Fruit fly (Drosophila melanogaster) whole organism, prepupa: Measurements from ENCODE around the gene PIG-S.
A peak's percentile ranks its signal among the peaks of the same experiment; 100 is the strongest.

ENCODE experiments used
- Blimp-1 ChIP-seq: fragments of 200-800 bp; sonication (Bioruptor generic); optimal IDR thresholded peaks from 3 replicates; lab custom pipeline; 2017; ENCODE audit warnings: missing biosample characterization, missing genetic modification characterization, mild to moderate bottlenecking, moderate library complexity, missing genetic modification reagents
- CG10631 ChIP-seq: fragments of 200-800 bp; sonication (Bioruptor generic); optimal IDR thresholded peaks from 2 replicates; lab custom pipeline; 2016; ENCODE audit warnings: missing biosample characterization, missing genetic modification characterization
- CG10669 ChIP-seq: fragments of 200-800 bp; sonication (Bioruptor generic); optimal IDR thresholded peaks from 3 replicates; lab custom pipeline; 2018; ENCODE audit warnings: missing biosample characterization, mild to moderate bottlenecking, missing genetic modification characterization, moderate library complexity
- CG11762 ChIP-seq: fragments of 200-800 bp; sonication (Bioruptor generic); optimal IDR thresholded peaks from 3 replicates; lab custom pipeline; 2016; ENCODE audit warnings: missing biosample characterization, missing genetic modification characterization; ENCODE audit not compliant: insufficient read depth
- CG11902 ChIP-seq: fragments of 200-800 bp; sonication (Bioruptor generic); optimal IDR thresholded peaks from 3 replicates; lab custom pipeline; 2016; ENCODE audit warnings: missing biosample characterization, missing genetic modification characterization
- CG15336 ChIP-seq: fragments of 200-800 bp; sonication (Bioruptor generic); IDR thresholded peaks from 2 replicates; pipeline ENCODE4 v1.3.6; 2022; ENCODE audit warnings: missing biosample characterization, missing genetic modification characterization
- CG1621 ChIP-seq: fragments of 200-800 bp; sonication (Bioruptor generic); optimal IDR thresholded peaks from 3 replicates; lab custom pipeline; 2018; ENCODE audit warnings: missing biosample characterization, mild to moderate bottlenecking, missing genetic modification characterization
- CG16779 ChIP-seq: fragments of 200-800 bp; sonication (Bioruptor generic); optimal IDR thresholded peaks from 3 replicates; lab custom pipeline; 2017; ENCODE audit warnings: missing biosample characterization, mild to moderate bottlenecking, missing genetic modification characterization
- CG3032 ChIP-seq: fragments of 200-800 bp; optimal IDR thresholded peaks from 2 replicates; lab custom pipeline; 2019; ENCODE audit warnings: missing biosample characterization, mild to moderate bottlenecking, missing genetic modification characterization, moderate library complexity
- CG31627 ChIP-seq: fragments of 200-800 bp; sonication (Bioruptor generic); optimal IDR thresholded peaks from 3 replicates; lab custom pipeline; 2016; ENCODE audit warnings: missing biosample characterization, missing genetic modification characterization
- CG32006 ChIP-seq: fragments of 200-800 bp; sonication (Bioruptor generic); optimal IDR thresholded peaks from 3 replicates; lab custom pipeline; 2017; ENCODE audit warnings: missing biosample characterization, mild to moderate bottlenecking, missing genetic modification characterization
- CG34406 ChIP-seq: fragments of 200-800 bp; sonication (Bioruptor generic); optimal IDR thresholded peaks from 3 replicates; lab custom pipeline; 2016; ENCODE audit warnings: missing biosample characterization, missing genetic modification characterization
- CG3919 ChIP-seq: fragments of 200-800 bp; sonication (Bioruptor generic); optimal IDR thresholded peaks from 3 replicates; lab custom pipeline; 2016; ENCODE audit warnings: missing biosample characterization, missing genetic modification characterization
- CG4318 ChIP-seq: fragments of 200-800 bp; sonication (Bioruptor generic); optimal IDR thresholded peaks from 3 replicates; lab custom pipeline; 2017; ENCODE audit warnings: missing biosample characterization, mild to moderate bottlenecking, missing genetic modification characterization
- CG6163 ChIP-seq: fragments of 200-800 bp; sonication (Bioruptor generic); IDR thresholded peaks from 3 replicates; pipeline ENCODE4 v1.3.6; 2022; ENCODE audit warnings: missing biosample characterization, missing genetic modification characterization
- CG6276 ChIP-seq: fragments of 200-800 bp; sonication (Bioruptor generic); optimal IDR thresholded peaks from 2 replicates; lab custom pipeline; 2017; ENCODE audit warnings: missing biosample characterization, mild to moderate bottlenecking, missing genetic modification characterization
- CG6792 ChIP-seq: fragments of 200-800 bp; sonication (Bioruptor generic); optimal IDR thresholded peaks from 3 replicates; lab custom pipeline; 2016; ENCODE audit warnings: missing biosample characterization, missing genetic modification characterization
- CG6854 ChIP-seq: fragments of 200-800 bp; sonication (Bioruptor generic); optimal IDR thresholded peaks from 2 replicates; lab custom pipeline; 2017; ENCODE audit warnings: missing biosample characterization, mild to moderate bottlenecking, missing genetic modification characterization
- CG7368 ChIP-seq: fragments of 200-800 bp; sonication (Bioruptor generic); optimal IDR thresholded peaks from 3 replicates; lab custom pipeline; 2016; ENCODE audit warnings: missing biosample characterization, missing genetic modification characterization
- CG8119 ChIP-seq: fragments of 200-800 bp; sonication (Bioruptor generic); IDR thresholded peaks from 3 replicates; pipeline ENCODE4 v1.3.6; 2022; ENCODE audit warnings: missing biosample characterization, missing genetic modification characterization
- CG8319 ChIP-seq: fragments of 200-800 bp; sonication (Bioruptor generic); optimal IDR thresholded peaks from 3 replicates; lab custom pipeline; 2016; ENCODE audit warnings: missing biosample characterization, missing genetic modification characterization
- CG8632 ChIP-seq: fragments of 200-800 bp; sonication (Bioruptor generic); optimal IDR thresholded peaks from 3 replicates; lab custom pipeline; 2016; ENCODE audit warnings: missing biosample characterization, missing genetic modification characterization
- CG9139 ChIP-seq: fragments of 200-800 bp; sonication (Bioruptor generic); optimal IDR thresholded peaks from 3 replicates; lab custom pipeline; 2017; ENCODE audit warnings: missing biosample characterization, mild to moderate bottlenecking, missing genetic modification characterization
- Eip75B ChIP-seq: fragments of 200-800 bp; sonication (Bioruptor generic); optimal IDR thresholded peaks from 3 replicates; lab custom pipeline; 2016; ENCODE audit warnings: missing biosample characterization, missing genetic modification characterization
- Eip78C ChIP-seq: fragments of 200-800 bp; sonication (Bioruptor generic); peaks from one replicate; lab custom pipeline; 2016; ENCODE audit warnings: missing biosample characterization, missing genetic modification characterization
- Ets96B ChIP-seq: fragments of 200-800 bp; optimal IDR thresholded peaks from 2 replicates; lab custom pipeline; 2019; ENCODE audit warnings: missing biosample characterization, mild to moderate bottlenecking, missing genetic modification characterization, moderate library complexity
- Gug ChIP-seq: fragments of 200-800 bp; sonication (Bioruptor generic); IDR thresholded peaks from 2 replicates; pipeline ENCODE4 v1.3.6; 2022; ENCODE audit warnings: missing biosample characterization, missing genetic modification characterization
- Hr38 ChIP-seq: sonication (Bioruptor generic); optimal IDR thresholded peaks from 2 replicates; lab custom pipeline; 2016; ENCODE audit warnings: missing biosample characterization, missing genetic modification characterization
- Hr4 ChIP-seq: fragments of 200-800 bp; sonication (Bioruptor generic); optimal IDR thresholded peaks from 3 replicates; lab custom pipeline; 2016; ENCODE audit warnings: missing biosample characterization, missing genetic modification characterization
- Lpt ChIP-seq: fragments of 200-800 bp; sonication (Bioruptor generic); optimal IDR thresholded peaks from 3 replicates; lab custom pipeline; 2016; ENCODE audit warnings: missing biosample characterization, missing genetic modification characterization
- Met ChIP-seq: fragments of 200-800 bp; sonication (Bioruptor generic); optimal IDR thresholded peaks from 3 replicates; lab custom pipeline; 2016; ENCODE audit warnings: missing biosample characterization, missing genetic modification characterization
- OdsH ChIP-seq: fragments of 200-800 bp; sonication (Bioruptor generic); optimal IDR thresholded peaks from 3 replicates; lab custom pipeline; 2016; ENCODE audit warnings: missing biosample characterization, missing genetic modification characterization
- Smox ChIP-seq: fragments of 200-800 bp; sonication (Bioruptor generic); optimal IDR thresholded peaks from 3 replicates; lab custom pipeline; 2016; ENCODE audit warnings: missing biosample characterization, missing genetic modification characterization
- Sox15 ChIP-seq: fragments of 200-800 bp; sonication (Bioruptor generic); optimal IDR thresholded peaks from 3 replicates; lab custom pipeline; 2016; ENCODE audit warnings: missing biosample characterization, missing genetic modification characterization
- achi ChIP-seq: fragments of 200-800 bp; sonication (Bioruptor generic); optimal IDR thresholded peaks from 3 replicates; lab custom pipeline; 2016; ENCODE audit warnings: missing biosample characterization, missing genetic modification characterization
- acj6 ChIP-seq: fragments of 200-800 bp; sonication (Bioruptor generic); optimal IDR thresholded peaks from 3 replicates; lab custom pipeline; 2016; ENCODE audit warnings: missing biosample characterization, missing genetic modification characterization
- cyc ChIP-seq: fragments of 200-800 bp; sonication (Bioruptor generic); optimal IDR thresholded peaks from 3 replicates; lab custom pipeline; 2016; ENCODE audit warnings: missing biosample characterization, missing genetic modification characterization
- dac ChIP-seq: fragments of 200-800 bp; sonication (Bioruptor generic); optimal IDR thresholded peaks from 2 replicates; lab custom pipeline; 2017; ENCODE audit warnings: missing biosample characterization, mild to moderate bottlenecking, missing genetic modification characterization
- eg ChIP-seq: fragments of 200-800 bp; sonication (Bioruptor generic); IDR thresholded peaks from 3 replicates; pipeline ENCODE4 v1.3.6; 2022; ENCODE audit warnings: missing biosample characterization, missing genetic modification characterization
- fd59A ChIP-seq: fragments of 200-800 bp; sonication (Bioruptor generic); optimal IDR thresholded peaks from 2 replicates; lab custom pipeline; 2017; ENCODE audit warnings: missing biosample characterization, mild to moderate bottlenecking, missing genetic modification characterization, missing genetic modification reagents
- fd85E ChIP-seq: fragments of 200-800 bp; sonication (Bioruptor generic); optimal IDR thresholded peaks from 3 replicates; lab custom pipeline; 2016; ENCODE audit warnings: missing biosample characterization, missing genetic modification characterization
- fkh ChIP-seq: fragments of 200-800 bp; sonication (Bioruptor generic); optimal IDR thresholded peaks from 3 replicates; lab custom pipeline; 2017; ENCODE audit warnings: missing biosample characterization, mild to moderate bottlenecking, missing genetic modification characterization, moderate library complexity
- net ChIP-seq: fragments of 200-800 bp; sonication (Bioruptor generic); optimal IDR thresholded peaks from 3 replicates; lab custom pipeline; 2016; ENCODE audit warnings: missing biosample characterization, missing genetic modification characterization
- pdm3 ChIP-seq: fragments of 200-800 bp; sonication (Bioruptor generic); optimal IDR thresholded peaks from 3 replicates; lab custom pipeline; 2016; ENCODE audit warnings: missing biosample characterization, missing genetic modification characterization
- salr ChIP-seq, 2 experiments: fragments of 200-800 bp; sonication (Bioruptor generic); optimal IDR thresholded peaks; 3 replicates each; lab custom pipeline; 2016 to 2018; ENCODE audit warnings: missing biosample characterization in 2 of 2, missing genetic modification characterization in 2 of 2, mild to moderate bottlenecking in 1 of 2
- spab ChIP-seq: fragments of 200-800 bp; sonication (Bioruptor generic); optimal IDR thresholded peaks from 2 replicates; lab custom pipeline; 2017; ENCODE audit warnings: missing biosample characterization, mild to moderate bottlenecking, missing genetic modification characterization, missing genetic modification reagents
- ss ChIP-seq, 2 experiments: fragments of 200-800 bp; sonication (Bioruptor generic); optimal IDR thresholded peaks; 2 replicates in 1 of 2; 3 replicates in 1 of 2; lab custom pipeline; 2017 to 2018; ENCODE audit warnings: mild to moderate bottlenecking in 2 of 2, missing biosample characterization in 2 of 2, missing genetic modification characterization in 2 of 2, moderate library complexity in 1 of 2
- svp ChIP-seq: fragments of 200-800 bp; sonication (Bioruptor generic); peaks from one replicate; lab custom pipeline; 2016; ENCODE audit warnings: missing biosample characterization, missing genetic modification characterization
- vri ChIP-seq: fragments of 200-800 bp; sonication (Bioruptor generic); optimal IDR thresholded peaks from 3 replicates; lab custom pipeline; 2016; ENCODE audit warnings: missing biosample characterization, mild to moderate bottlenecking, missing genetic modification characterization

The PIG-S gene

DNA sequence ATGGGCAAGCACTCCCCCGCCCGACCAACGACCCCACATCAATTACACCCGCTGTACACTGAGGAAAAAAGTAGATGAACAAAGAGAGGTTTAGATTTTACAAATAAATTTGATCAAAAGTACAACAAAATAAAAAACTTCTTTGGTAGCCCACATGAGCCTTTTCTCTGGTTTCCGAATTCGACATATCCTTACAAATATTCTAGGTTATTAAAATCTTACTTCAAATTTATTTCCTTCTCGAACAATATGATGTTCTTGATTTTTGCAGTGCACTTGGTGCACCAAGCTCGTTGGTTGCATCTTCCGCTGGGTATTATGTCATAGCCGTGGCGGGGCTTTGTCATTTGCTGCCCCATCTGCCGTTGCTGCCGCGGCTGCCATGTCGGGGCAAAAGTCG, 11.0 kb downstream of the PIG-S start:
- TF ChIP-seq svp (GFP tag; lab: Kevin White, UChicago) (no peak), CG8119 (GFP tag; lab: Robert Waterston, UW) (peak; percentile 52), CG9139 (GFP tag; lab: Kevin White, UChicago) (no peak), CG16779 (tag; lab: Kevin White, UChicago) (no peak), OdsH (GFP tag; lab: Kevin White, UChicago) (no peak), salr (GFP tag; optimal IDR thresholded peaks at IDR 0.05; lab: Kevin White, UChicago) (no peak), CG1621 (tag; lab: Kevin White, UChicago) (no peak), Met (GFP tag; lab: Kevin White, UChicago) (no peak), CG6276 (GFP tag; lab: Kevin White, UChicago) (peak; percentile 46), net (GFP tag; lab: Kevin White, UChicago) (no peak), achi (GFP tag; lab: Kevin White, UChicago) (no peak), fd85E (GFP tag; lab: Kevin White, UChicago) (no peak), pdm3 (GFP tag; lab: Kevin White, UChicago) (no peak), cyc (GFP tag; lab: Kevin White, UChicago) (no peak), Gug (no peak), Lpt (no peak), CG6792 (GFP tag; lab: Kevin White, UChicago) (no peak), acj6 (GFP tag; lab: Kevin White, UChicago) (no peak), CG4318 (GFP tag; lab: Kevin White, UChicago) (no peak), Ets96B (tag; lab: Kevin White, UChicago) (no peak), CG6854 (GFP tag; lab: Kevin White, UChicago) (no peak), dac (GFP tag; lab: Kevin White, UChicago) (no peak), CG10631 (GFP tag; lab: Kevin White, UChicago) (no peak), Eip78C (peak; percentile 55), Eip75B (GFP tag; lab: Kevin White, UChicago) (no peak), Hr4 (GFP tag; lab: Kevin White, UChicago) (peak; percentile 19), CG8632 (GFP tag; lab: Kevin White, UChicago) (no peak), CG7368 (GFP tag; lab: Kevin White, UChicago) (no peak), eg (GFP tag; lab: Robert Waterston, UW) (peak; percentile 61; the same call in 2 of the 3 replicates), Smox (GFP tag; lab: Kevin White, UChicago) (no peak), Sox15 (GFP tag; lab: Kevin White, UChicago) (no peak), fkh (no peak), vri (no peak), CG10669 (GFP tag; lab: Kevin White, UChicago) (no peak), CG32006 (GFP tag; lab: Kevin White, UChicago) (peak; percentile 17), CG15336 (GFP tag; lab: Robert Waterston, UW) (peak; percentile 55), CG11902 (no peak), CG3032 (tag; lab: Kevin White, UChicago) (no peak), CG8319 (GFP tag; lab: Kevin White, UChicago) (no peak), CG34406 (no peak), Hr38 (GFP tag; lab: Kevin White, UChicago) (no peak), CG11762 (GFP tag; lab: Kevin White, UChicago) (no peak)

DNA sequence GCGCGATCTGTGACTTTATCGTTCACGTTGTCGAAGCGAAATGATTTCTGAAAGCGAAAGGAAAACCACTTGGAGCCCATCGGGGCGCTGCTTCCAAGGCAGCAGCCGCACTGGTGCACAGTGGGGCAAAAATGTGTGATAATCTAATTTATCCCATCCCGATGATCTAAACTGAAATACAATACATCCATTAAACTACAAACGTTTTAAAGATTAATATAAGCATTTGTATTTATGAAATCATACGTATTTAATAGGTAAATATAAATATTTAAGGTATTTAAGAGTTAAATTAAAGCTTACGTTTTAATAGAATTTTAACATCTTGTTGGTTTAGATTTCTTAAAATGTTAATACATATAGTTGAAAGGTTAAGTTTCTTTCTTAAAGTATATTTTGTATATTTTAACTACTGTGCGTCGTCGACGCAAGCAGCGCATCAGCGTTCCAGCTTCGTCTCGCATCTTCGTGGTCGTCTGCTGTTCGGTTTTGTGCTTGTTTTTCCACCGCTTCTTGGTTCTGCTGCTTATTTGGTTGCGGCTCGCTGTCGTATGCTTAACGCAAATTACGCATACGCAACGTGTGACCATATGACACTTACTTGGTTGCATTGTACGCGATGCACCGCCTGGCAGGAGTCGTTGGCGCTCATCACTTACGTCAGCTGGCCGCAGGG, 11.6 kb downstream of the PIG-S start, which contains the start of gene CG13643:
CG13643 (minus strand) TSS at position 46 of the 676 bp plus-strand sequence.
- TF ChIP-seq CG6163 (0 out of 3 replicates have a peak, but pooled peaks have one; percentile 6), CG6276 (GFP tag; lab: Kevin White, UChicago) (peak; percentile 75), spab (no peak), CG10631 (GFP tag; lab: Kevin White, UChicago) (peak; percentile 40), achi (GFP tag; lab: Kevin White, UChicago) (peak; percentile 74), Met (GFP tag; lab: Kevin White, UChicago) (peak; percentile 18), cyc (GFP tag; lab: Kevin White, UChicago) (peak; percentile 1), CG6792 (GFP tag; lab: Kevin White, UChicago) (peak; percentile 34), ss (GFP tag; optimal IDR thresholded peaks at IDR 0.05; lab: Kevin White, UChicago) (peak; percentile 35 to 56), CG1621 (tag; lab: Kevin White, UChicago) (no peak), CG3919 (GFP tag; lab: Kevin White, UChicago) (peak; percentile 67), CG31627 (GFP tag; lab: Kevin White, UChicago) (no peak), dac (GFP tag; lab: Kevin White, UChicago) (peak; percentile 18), Blimp-1 (GFP tag; lab: Kevin White, UChicago) (peak; percentile 54), CG4318 (GFP tag; lab: Kevin White, UChicago) (peak; percentile 64), salr (GFP tag; optimal IDR thresholded peaks at IDR 0.05; lab: Kevin White, UChicago) (peak in 1 of 2 experiments; percentile 71), fd59A (no peak), Eip78C (peak; percentile 88), eg (GFP tag; lab: Robert Waterston, UW) (peak; percentile 31; the same call in 1 of the 3 replicates), CG8119 (GFP tag; lab: Robert Waterston, UW) (peak; percentile 86), CG11902 (no peak)
